Fruit fly (Drosophila melanogaster): ENCODE data around the gene Vps45.

Vps45 gene

dm6 chr3R:9563240-9563992 lies at the start of gene Vps45, which contains the start of gene CG9393:
Gene Vps45 (plus strand): TSS chr3R:9563924.
Gene CG9393 (minus strand): TSS chr3R:9563673.
- TF ChIP-seq CG8478 (optimal IDR thresholded peaks at IDR 0.05) (no peak), CTCF (optimal IDR thresholded peaks at IDR 0.05) (peak in 1 of 2 experiments; percentile 13)

dm6 chr3R:9515860-9516344 lies 47.8 kb upstream of the Vps45 start, which contains the start of the genes mRpL47, CG8176 and Kdm3:
Gene mRpL47 (minus strand): TSS chr3R:9515908.
Gene CG8176 (plus strand): TSS chr3R:9516007.
Gene Kdm3 (plus strand): TSS chr3R:9516007.
- TF ChIP-seq CG8478 (optimal IDR thresholded peaks at IDR 0.05) (no peak), CTCF (optimal IDR thresholded peaks at IDR 0.05) (peak; percentile 58 to 61)

- TF ChIP-seq CTCF (optimal IDR thresholded peaks at IDR 0.05) (no peak), CG8478 (optimal IDR thresholded peaks at IDR 0.05) (no peak)
Observed at dm6 chr3R:9516400-9516852, 47.3 kb upstream of the Vps45 start.

dm6 chr3R:9527907-9528842 lies 35.5 kb upstream of the Vps45 start:
- TF ChIP-seq CG8478 (optimal IDR thresholded peaks at IDR 0.05) (no peak), CTCF (optimal IDR thresholded peaks at IDR 0.05) (no peak)

- no peak for TF ChIP-seq CG8478 (optimal IDR thresholded peaks at IDR 0.05)
Observed at dm6 chr3R:9529387-9529897, 34.3 kb upstream of the Vps45 start.

dm6 chr3R:9529913-9530312 lies 33.8 kb upstream of the Vps45 start:
- TF ChIP-seq CTCF (optimal IDR thresholded peaks at IDR 0.05) (no peak), CG8478 (optimal IDR thresholded peaks at IDR 0.05) (no peak)

- TF ChIP-seq CTCF (optimal IDR thresholded peaks at IDR 0.05) (no peak), CG8478 (optimal IDR thresholded peaks at IDR 0.05) (no peak)
Observed at dm6 chr3R:9532437-9533180, 31.1 kb upstream of the Vps45 start, which contains the start of gene by. Gene by (minus strand): TSS chr3R:9533011.

dm6 chr3R:9533181-9534124 lies 30.3 kb upstream of the Vps45 start:
- TF ChIP-seq CG8478 (optimal IDR thresholded peaks at IDR 0.05) (no peak), CTCF (optimal IDR thresholded peaks at IDR 0.05) (no peak)

dm6 chr3R:9534125-9534496 lies 29.6 kb upstream of the Vps45 start:
- TF ChIP-seq CG8478 (optimal IDR thresholded peaks at IDR 0.05) (no peak), CTCF (optimal IDR thresholded peaks at IDR 0.05) (no peak)

dm6 chr3R:9534595-9535217 lies 29.0 kb upstream of the Vps45 start:
- TF ChIP-seq CTCF (optimal IDR thresholded peaks at IDR 0.05) (no peak), CG8478 (optimal IDR thresholded peaks at IDR 0.05) (no peak)

- no peak for TF ChIP-seq CTCF (optimal IDR thresholded peaks at IDR 0.05)
- TF ChIP-seq CG8478 (optimal IDR thresholded peaks at IDR 0.05), result no peak
Observed at dm6 chr3R:9543495-9544180, 20.1 kb upstream of the Vps45 start.

- no peak for TF ChIP-seq CTCF (optimal IDR thresholded peaks at IDR 0.05)
- TF ChIP-seq CG8478 (optimal IDR thresholded peaks at IDR 0.05), result no peak
Observed at dm6 chr3R:9546808-9547381, 16.8 kb upstream of the Vps45 start.

All from S2 (cell line).